Worm (Caenorhabditis elegans): ENCODE measurements around the gene C17C3.24.

The C17C3.24 gene

DNA sequence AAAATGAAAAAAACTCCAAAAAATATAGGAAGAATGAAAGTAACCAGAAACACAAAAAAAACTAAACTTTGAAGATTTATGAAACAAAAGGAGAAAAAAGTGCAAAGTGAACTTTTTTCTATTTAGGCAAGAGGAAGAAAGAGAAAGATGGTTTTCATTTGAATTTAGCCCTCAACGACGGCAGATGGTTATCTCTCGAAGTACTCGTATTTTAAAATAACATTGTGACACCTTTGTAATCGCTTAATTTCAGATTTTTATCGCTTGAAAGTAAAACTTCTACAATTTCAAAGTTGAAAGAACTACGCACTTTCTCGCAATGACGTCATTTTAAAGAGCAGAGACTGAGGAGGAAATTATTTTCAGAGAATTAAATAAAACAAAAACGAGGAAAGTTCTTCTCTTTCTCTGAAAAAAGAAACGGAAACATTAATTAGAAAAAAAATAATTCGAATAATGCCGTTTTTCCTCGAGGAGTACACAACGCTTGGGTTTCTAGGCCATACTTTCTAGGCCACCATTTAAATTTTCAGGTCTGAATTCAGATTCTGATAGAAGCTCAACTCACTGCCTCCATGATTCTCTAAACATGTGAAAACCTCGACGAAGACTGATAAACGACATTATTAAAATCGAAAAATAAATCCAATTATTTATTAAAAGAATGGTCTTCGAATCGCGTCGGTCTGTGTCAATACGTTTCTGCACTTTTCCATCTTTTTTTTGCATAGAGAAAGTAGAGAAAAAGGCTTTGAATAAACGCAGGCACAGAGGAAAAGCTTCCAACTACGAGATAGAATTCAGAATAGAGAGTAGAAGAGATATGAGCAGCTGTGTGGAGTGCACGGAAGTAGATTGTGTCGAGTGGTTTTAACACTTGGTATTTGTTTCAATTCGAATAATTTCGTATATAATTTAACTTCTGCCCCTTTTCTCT lies 29.9 kb downstream of the C17C3.24 start (continued):
- no peak for TF ChIP-seq egl-44 (GFP tag; IDR thresholded peaks at IDR 0.05)
- TF ChIP-seq rcor-1 (GFP tag; IDR thresholded peaks at IDR 0.05): no peak
- no peak for TF ChIP-seq F22D6.2 (tag; optimal IDR thresholded peaks at IDR 0.05)
- no peak for TF ChIP-seq gei-17 (GFP tag; optimal IDR thresholded peaks at IDR 0.05)
- TF ChIP-seq ztf-25 (GFP tag; IDR thresholded peaks at IDR 0.05): no peak

ce11 chrII:5505820-5506287 lies 35.7 kb downstream of the C17C3.24 start, which contains the start of gene npp-24:
Gene npp-24, plus strand, starts transcription at chrII:5505870.
- TF ChIP-seq F37B4.10 (GFP tag; IDR thresholded peaks at IDR 0.05) (no peak), lin-35 (GFP tag; optimal IDR thresholded peaks at IDR 0.05) (peak in 1 of 3 experiments; percentile 43)

DNA sequence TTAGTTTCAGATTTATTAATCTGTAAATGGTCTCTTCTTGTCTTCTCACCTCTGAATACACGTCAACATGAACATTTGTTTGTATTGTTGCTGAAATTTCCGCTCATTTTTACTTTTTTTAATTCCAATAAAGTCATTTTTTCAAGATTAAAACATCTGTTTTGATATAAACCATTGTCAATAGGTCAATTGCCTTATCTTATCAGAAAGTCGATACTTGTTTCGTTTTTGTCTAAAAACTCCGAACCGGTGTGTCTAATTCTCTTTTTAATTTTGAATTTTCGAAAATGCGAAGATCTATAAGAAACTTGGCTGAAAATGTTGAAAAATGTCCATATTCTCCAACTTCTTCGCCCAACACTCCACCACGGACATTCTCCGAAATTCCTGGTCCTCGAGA lies 37.8 kb downstream of the C17C3.24 start, which contains the start of gene cyp-44A1:
TSS of gene cyp-44A1 (plus strand) at position 285 of the 400 bp plus-strand sequence.
- no peak for TF ChIP-seq somi-1 (GFP tag; optimal IDR thresholded peaks at IDR 0.05)
- no peak for TF ChIP-seq let-526 (GFP tag; IDR thresholded peaks at IDR 0.05)

ce11 chrII:5500986-5501657 lies 40.5 kb downstream of the C17C3.24 start, which contains the start of gene F12A10.8:
Gene F12A10.8, minus strand, starts transcription at chrII:5501064.
- TF ChIP-seq zim-3 (tag; optimal IDR thresholded peaks at IDR 0.05) (no peak), atf-7 (tag; optimal IDR thresholded peaks at IDR 0.05) (no peak), mcd-1 (GFP tag; IDR thresholded peaks at IDR 0.05) (peak; percentile 46; the same call in 1 of the 2 replicates), ceh-91 (GFP tag; IDR thresholded peaks at IDR 0.05) (peak; percentile 67), ets-4 (GFP tag; optimal IDR thresholded peaks at IDR 0.05) (no peak), F23B12.7 (tag; optimal IDR thresholded peaks at IDR 0.05; ENCODE audit: insufficient read depth) (no peak), madf-8 (GFP tag; conservative IDR thresholded peaks at IDR 0.05) (peak; percentile 67), egrh-3 (GFP tag; IDR thresholded peaks at IDR 0.05) (no peak), snpc-1.3 (tag; optimal IDR thresholded peaks at IDR 0.05; ENCODE audit: insufficient read depth) (peak; percentile 1), nhr-80 (tag; optimal IDR thresholded peaks at IDR 0.05) (no peak), xnd-1 (tag; optimal IDR thresholded peaks at IDR 0.05) (peak; percentile 70), egl-44 (GFP tag; IDR thresholded peaks at IDR 0.05) (no peak), B0019.2 (GFP tag; conservative IDR thresholded peaks at IDR 0.05) (no peak), ztf-18 (tag; optimal IDR thresholded peaks at IDR 0.05) (no peak), F33H1.4 (GFP tag; IDR thresholded peaks at IDR 0.05) (peak; percentile 88), unc-130 (GFP tag; optimal IDR thresholded peaks at IDR 0.05) (no peak), snpc-3.4 (tag; optimal IDR thresholded peaks at IDR 0.05) (peak; percentile 13), madf-6 (GFP tag; IDR thresholded peaks at IDR 0.05) (peak; percentile 87), ZK185.1 (tag; optimal IDR thresholded peaks at IDR 0.05; ENCODE audit: poor library complexity, severe bottlenecking) (no peak), Y95B8A.8 (GFP tag; IDR thresholded peaks at IDR 0.05) (no peak), ceh-79 (tag; optimal IDR thresholded peaks at IDR 0.05) (no peak), hmg-1.2 (GFP tag; IDR thresholded peaks at IDR 0.05) (0 out of 2 replicates have a peak, but pooled peaks have one; percentile 8), rcor-1 (GFP tag; IDR thresholded peaks at IDR 0.05) (no peak), nfyb-1 (GFP tag; IDR thresholded peaks at IDR 0.05) (no peak), lsl-1 (GFP tag; optimal IDR thresholded peaks at IDR 0.05) (peak; percentile 93), D2030.7 (GFP tag; IDR thresholded peaks at IDR 0.05) (peak; percentile 58; the same call in 1 of the 2 replicates), F22D6.2 (tag; optimal IDR thresholded peaks at IDR 0.05) (no peak), lin-35 (GFP tag; optimal IDR thresholded peaks at IDR 0.05) (peak in 1 of 3 experiments; percentile 60), tbp1 (GFP tag; optimal IDR thresholded peaks at IDR 0.05) (no peak), snpc-4 (GFP tag; optimal IDR thresholded peaks at IDR 0.05) (peak; percentile 22), snpc-4 (tag; optimal IDR thresholded peaks at IDR 0.05) (no peak), efl-1 (GFP tag; optimal IDR thresholded peaks at IDR 0.05) (peak; percentile 80), dpff-1 (tag; optimal IDR thresholded peaks at IDR 0.05) (no peak), mel-28 (tag; optimal IDR thresholded peaks at IDR 0.05; ENCODE audit: borderline replicate concordance) (no peak)

All from whole organism, young adult.